Worm (Caenorhabditis elegans): Measurements from ENCODE around the gene F25G6.8.

The F25G6.8 gene

DNA sequence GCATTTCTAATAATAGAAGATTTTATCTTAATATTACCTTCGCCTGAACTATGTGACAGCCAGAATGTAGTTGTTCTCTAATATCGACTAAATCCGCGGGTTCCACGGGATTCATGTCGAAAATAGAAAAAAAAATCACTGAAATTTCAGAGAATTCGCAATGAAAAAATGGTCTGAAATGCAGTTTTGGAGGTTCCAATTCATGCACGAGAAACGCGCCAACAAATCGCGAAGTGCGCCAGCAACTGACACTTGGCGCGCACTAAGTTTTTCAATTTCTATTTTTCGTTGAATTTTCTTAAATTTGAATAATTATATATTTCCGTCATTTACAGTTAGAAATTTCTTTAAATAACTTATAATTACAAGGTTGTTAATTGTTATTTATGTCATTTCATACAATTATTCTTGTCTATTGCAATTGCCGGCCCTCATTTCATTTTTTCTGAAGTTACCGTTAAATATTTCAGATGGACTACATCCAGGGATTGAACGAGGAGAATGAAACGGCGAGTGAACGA lies 4.9 kb upstream of the F25G6.8 start, which contains the start of the genes F25G6.9 and symk-1:
Gene F25G6.9 (minus strand): TSS at position 160 of the 521 bp plus-strand sequence.
Gene symk-1 (plus strand): TSS at position 471 of the 521 bp plus-strand sequence.
- peak; percentile 12 for TF ChIP-seq ceh-14 (tag; optimal IDR thresholded peaks at IDR 0.05)
- TF ChIP-seq ama-1 (optimal IDR thresholded peaks at IDR 0.05): no peak
- peak; percentile 40 for TF ChIP-seq nfya-1 (tag; optimal IDR thresholded peaks at IDR 0.05)
- TF ChIP-seq unc-42 (tag; optimal IDR thresholded peaks at IDR 0.05): no peak
- no peak for TF ChIP-seq ceh-48 (tag; optimal IDR thresholded peaks at IDR 0.05)

DNA sequence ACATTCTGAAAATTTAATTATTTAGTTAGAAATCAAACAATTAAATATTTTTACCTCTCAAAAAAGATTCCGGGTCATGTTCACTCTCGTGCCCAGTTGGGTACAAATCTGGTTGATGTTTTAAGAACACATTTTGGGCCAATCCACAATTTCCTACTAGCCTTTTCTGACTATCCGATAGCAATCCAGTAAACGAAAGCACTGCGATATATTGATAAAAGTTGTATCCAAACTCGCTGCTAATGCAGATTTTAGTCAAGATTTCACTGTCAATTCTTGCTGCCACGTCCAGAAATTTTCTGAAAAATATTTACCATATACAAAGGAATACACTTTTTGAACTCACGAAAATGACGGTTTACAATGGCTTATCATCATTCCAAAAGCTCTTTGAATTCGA lies 4.2 kb upstream of the F25G6.8 start:
- TF ChIP-seq ceh-19 (GFP tag; optimal IDR thresholded peaks at IDR 0.05): no peak
- TF ChIP-seq syd-9 (tag; optimal IDR thresholded peaks at IDR 0.05): no peak
- TF ChIP-seq sdc-2 (tag; optimal IDR thresholded peaks at IDR 0.05): no peak
- no peak for TF ChIP-seq ceh-30 (tag; optimal IDR thresholded peaks at IDR 0.05)
- no peak for TF ChIP-seq lin-11 (tag; optimal IDR thresholded peaks at IDR 0.05)
- TF ChIP-seq pha-2 (tag; optimal IDR thresholded peaks at IDR 0.05): no peak
- no peak for TF ChIP-seq hlh-8 (tag; optimal IDR thresholded peaks at IDR 0.05)

ce11 chrV:8560916-8561315 lies 4.1 kb downstream of the F25G6.8 start, which contains the start of gene acr-16:
Gene acr-16 (plus strand): TSS chrV:8561216.
- TF ChIP-seq pag-3 (tag; optimal IDR thresholded peaks at IDR 0.05; ENCODE audit: borderline replicate concordance): no peak
- no peak for TF ChIP-seq gmeb-2 (tag; optimal IDR thresholded peaks at IDR 0.05)
- TF ChIP-seq nhr-232 (tag; optimal IDR thresholded peaks at IDR 0.05): no peak
- no peak for TF ChIP-seq syd-9 (tag; optimal IDR thresholded peaks at IDR 0.05)
- no peak for TF ChIP-seq che-1 (tag; optimal IDR thresholded peaks at IDR 0.05)
- TF ChIP-seq fax-1 (tag; optimal IDR thresholded peaks at IDR 0.05): no peak
- no peak for TF ChIP-seq ama-1 (optimal IDR thresholded peaks at IDR 0.05)
- no peak for TF ChIP-seq rnt-1 (tag; optimal IDR thresholded peaks at IDR 0.05)

DNA sequence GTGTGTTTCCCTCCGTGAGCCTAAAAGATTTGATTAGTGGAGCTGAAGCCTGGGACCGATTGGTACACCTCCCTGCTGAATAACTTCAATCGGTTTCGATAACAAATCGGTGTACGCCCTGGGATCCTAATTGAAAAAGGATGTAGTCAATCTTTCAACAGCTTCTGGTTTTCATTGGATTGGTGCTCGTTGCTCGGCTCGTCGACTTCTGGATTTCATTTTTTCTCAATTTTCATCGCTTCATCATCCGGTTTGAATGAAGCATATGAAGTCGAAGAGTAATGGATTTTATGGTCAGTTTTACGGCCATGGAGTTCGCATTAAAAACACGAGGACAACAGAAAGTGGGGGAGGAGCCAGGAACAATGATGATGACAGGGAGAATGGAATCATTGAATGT lies 9.0 kb downstream of the F25G6.8 start:
- TF ChIP-seq ahr-1 (tag; optimal IDR thresholded peaks at IDR 0.05) (no peak), lin-11 (tag; optimal IDR thresholded peaks at IDR 0.05) (no peak), unc-42 (tag; optimal IDR thresholded peaks at IDR 0.05) (peak; percentile 24)

ce11 chrV:8552460-8552859 lies 12.5 kb downstream of the F25G6.8 start, which contains the start of gene acr-15:
Gene acr-15 (plus strand): TSS chrV:8552695.
- TF ChIP-seq pros-1 (tag; optimal IDR thresholded peaks at IDR 0.05): no peak
- TF ChIP-seq pha-4 (tag; optimal IDR thresholded peaks at IDR 0.05): no peak
- TF ChIP-seq ceh-48 (tag; optimal IDR thresholded peaks at IDR 0.05): no peak

DNA sequence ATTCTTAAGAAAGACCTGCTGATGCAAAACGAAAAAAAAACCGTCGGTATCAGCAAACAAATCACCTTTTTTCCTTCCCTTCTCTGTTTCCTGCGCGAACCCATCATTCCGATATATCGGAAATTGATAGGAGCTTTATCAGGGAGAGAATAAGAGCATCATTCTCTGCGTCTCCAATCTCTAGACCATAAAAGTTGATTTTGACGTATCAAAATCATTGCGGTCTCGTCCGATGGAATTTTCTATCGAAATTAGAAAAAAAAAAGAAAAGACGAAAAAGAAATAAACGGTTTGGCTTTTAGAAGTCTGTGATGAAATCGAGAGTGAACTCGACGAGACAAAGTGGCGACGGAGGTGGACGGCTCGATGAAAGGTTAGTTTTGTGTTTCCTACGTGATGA lies 16.0 kb downstream of the F25G6.8 start, which contains the start of gene stdh-4:
Gene stdh-4 (plus strand): TSS at position 301 of the 400 bp plus-strand sequence.
- TF ChIP-seq T23F11.4 (GFP tag; optimal IDR thresholded peaks at IDR 0.05) (no peak), elt-2 (tag; optimal IDR thresholded peaks at IDR 0.05) (no peak), ceh-6 (GFP tag; optimal IDR thresholded peaks at IDR 0.05) (no peak), nhr-232 (tag; optimal IDR thresholded peaks at IDR 0.05) (no peak), tbx-2 (tag; optimal IDR thresholded peaks at IDR 0.05) (no peak), pat-9 (tag; optimal IDR thresholded peaks at IDR 0.05) (no peak), ceh-19 (GFP tag; optimal IDR thresholded peaks at IDR 0.05) (no peak), sdc-2 (tag; optimal IDR thresholded peaks at IDR 0.05) (no peak), eyg-1 (tag; optimal IDR thresholded peaks at IDR 0.05) (no peak), F13H6.1 (tag; optimal IDR thresholded peaks at IDR 0.05) (no peak)

DNA sequence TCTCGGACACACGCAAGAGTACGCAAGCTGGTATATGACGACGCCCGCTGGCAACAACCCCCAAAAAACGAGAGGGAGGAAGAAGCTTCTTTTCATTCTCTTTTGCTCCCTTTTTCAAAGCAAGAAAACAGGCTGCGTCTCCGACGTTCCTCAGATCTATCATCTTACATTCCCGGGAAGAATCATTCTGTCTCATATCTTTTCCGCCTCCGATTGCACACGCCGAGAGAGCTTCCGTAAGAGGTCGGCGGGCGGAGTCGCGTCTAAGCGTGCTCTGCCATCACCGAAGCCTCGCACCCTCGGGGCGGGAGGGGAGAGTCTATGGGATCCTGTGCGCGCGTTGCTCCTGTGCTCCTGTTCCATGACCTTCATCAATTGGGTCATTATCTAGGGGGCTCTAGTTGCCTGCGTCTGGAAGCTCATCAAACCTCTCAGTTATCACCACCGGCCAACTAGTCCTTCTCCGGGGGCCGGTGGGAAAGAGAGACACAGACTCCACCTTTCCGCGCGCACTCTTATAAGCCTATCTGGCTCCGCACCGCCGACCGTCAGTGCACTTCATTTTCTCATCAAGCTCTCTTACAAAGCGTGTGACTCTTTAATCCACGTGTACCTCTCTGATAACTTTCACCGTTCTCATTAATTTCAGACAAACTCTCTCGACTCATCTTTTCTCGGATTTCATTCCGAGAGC lies 19.3 kb downstream of the F25G6.8 start, which contains the start of the genes slc-17.8 and asns-1:
Gene slc-17.8 (minus strand): TSS at position 51 of the 694 bp plus-strand sequence.
Gene asns-1 (plus strand): TSS at position 644 of the 694 bp plus-strand sequence.
- TF ChIP-seq ceh-31 (tag; optimal IDR thresholded peaks at IDR 0.05) (no peak), elt-2 (tag; optimal IDR thresholded peaks at IDR 0.05) (no peak), hlh-30 (tag; optimal IDR thresholded peaks at IDR 0.05; ENCODE audit: insufficient read depth) (no peak), elt-4 (tag; optimal IDR thresholded peaks at IDR 0.05) (peak; percentile 1)
